Fruit fly (Drosophila melanogaster): ENCODE data around the gene CG12502.

Gene CG12502

DNA sequence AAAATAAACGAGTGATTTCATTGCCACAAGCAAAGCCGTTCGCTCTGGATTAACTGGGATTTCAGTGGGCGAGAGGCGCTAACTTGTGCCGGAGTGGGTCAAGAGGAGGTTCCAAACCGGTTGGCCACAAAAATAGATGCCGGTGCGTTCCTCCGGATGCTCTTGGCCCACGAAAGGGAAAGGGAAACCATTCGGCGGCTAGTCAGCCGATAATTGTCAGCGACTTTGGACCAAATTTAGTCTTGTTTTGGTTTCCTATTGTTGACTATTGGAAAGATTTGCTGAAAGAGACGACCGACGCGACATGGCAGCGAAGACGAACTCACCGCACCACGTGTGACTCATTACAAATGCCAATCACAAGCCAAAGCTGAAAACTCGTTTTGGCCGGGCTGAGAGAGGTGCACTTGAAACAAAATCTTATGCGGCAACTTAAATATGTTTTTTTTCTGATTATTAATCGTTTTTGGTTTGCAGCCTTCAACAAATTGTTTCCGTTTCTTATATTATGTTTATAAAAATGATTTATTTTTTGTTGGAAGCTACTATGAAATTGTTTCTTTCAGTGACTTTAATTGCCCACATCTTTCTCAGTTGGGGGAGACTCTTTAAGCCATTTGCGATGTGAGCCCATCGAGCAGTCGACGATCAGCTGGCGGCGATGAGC, 30.3 kb downstream of the CG12502 start, which contains the start of gene CG34056 (continued):
- TF ChIP-seq CG9727 (GFP tag; optimal IDR thresholded peaks at IDR 0.05) (peak; percentile 91), CG9876 (GFP tag; optimal IDR thresholded peaks at IDR 0.05) (no peak), Camta (GFP tag; optimal IDR thresholded peaks at IDR 0.05) (peak; percentile 91), lov (optimal IDR thresholded peaks at IDR 0.05) (no peak), lov (GFP tag; IDR thresholded peaks at IDR 0.05) (peak; percentile 93), CG11093 (GFP tag; IDR thresholded peaks at IDR 0.05) (peak; percentile 83), CG16863 (GFP tag; optimal IDR thresholded peaks at IDR 0.05) (peak; percentile 73), pho (GFP tag; optimal IDR thresholded peaks at IDR 0.05) (peak; percentile 58), Dip2 (GFP tag; IDR thresholded peaks at IDR 0.05) (peak; percentile 45; the same call in 1 of the 2 replicates), corto (GFP tag; optimal IDR thresholded peaks at IDR 0.05) (peak; percentile 96), CG31365 (tag; optimal IDR thresholded peaks at IDR 0.05) (peak; percentile 73), CG7963 (GFP tag; IDR thresholded peaks at IDR 0.05; ENCODE audit: partially characterized antibody) (no peak), unpg (GFP tag; optimal IDR thresholded peaks at IDR 0.05) (peak; percentile 95), CG30403 (GFP tag; optimal IDR thresholded peaks at IDR 0.05) (peak; percentile 93), Spps (tag; optimal IDR thresholded peaks at IDR 0.05) (peak; percentile 89), ash1 (GFP tag; optimal IDR thresholded peaks at IDR 0.05) (peak; percentile 16), CG2678 (tag; optimal IDR thresholded peaks at IDR 0.05) (peak; percentile 97), org-1 (GFP tag; optimal IDR thresholded peaks at IDR 0.05) (peak; percentile 63), Mrtf (GFP tag; IDR thresholded peaks at IDR 0.05) (peak; percentile 93), D19A (tag; optimal IDR thresholded peaks at IDR 0.05) (peak; percentile 89), Sox100B (GFP tag; optimal IDR thresholded peaks at IDR 0.05) (peak; percentile 94), Asciz (GFP tag; optimal IDR thresholded peaks at IDR 0.05) (peak; percentile 94), odd (GFP tag; optimal IDR thresholded peaks at IDR 0.05) (peak; percentile 76), CG11247 (GFP tag; IDR thresholded peaks at IDR 0.05) (peak; percentile 96), CG1529 (GFP tag; optimal IDR thresholded peaks at IDR 0.05) (peak; percentile 78), Side (GFP tag; optimal IDR thresholded peaks at IDR 0.05) (peak; percentile 71), CG43689 (GFP tag; IDR thresholded peaks at IDR 0.05) (peak; percentile 82), CG9932 (GFP tag; IDR thresholded peaks at IDR 0.05) (peak; percentile 92), CG15073 (GFP tag; optimal IDR thresholded peaks at IDR 0.05) (no peak), CG18599 (GFP tag; optimal IDR thresholded peaks at IDR 0.05) (peak; percentile 94), fd64A (GFP tag; optimal IDR thresholded peaks at IDR 0.05) (peak; percentile 80), klu (GFP tag; IDR thresholded peaks at IDR 0.05) (peak; percentile 91), HHEX (GFP tag; optimal IDR thresholded peaks at IDR 0.05) (peak; percentile 93), CG12155 (GFP tag; optimal IDR thresholded peaks at IDR 0.05) (peak; percentile 75), lab (GFP tag; optimal IDR thresholded peaks at IDR 0.05) (peak; percentile 96), grn (GFP tag; optimal IDR thresholded peaks at IDR 0.05) (no peak), CG1024 (GFP tag; IDR thresholded peaks at IDR 0.05) (peak; percentile 92), ham (GFP tag; IDR thresholded peaks at IDR 0.05) (peak; percentile 79; the same call in 1 of the 2 replicates), CG6272 (GFP tag; IDR thresholded peaks at IDR 0.05) (peak; percentile 90), CG17802 (tag; optimal IDR thresholded peaks at IDR 0.05) (peak; percentile 66), CG4730 (GFP tag; IDR thresholded peaks at IDR 0.05) (peak; percentile 95), sna (GFP tag; IDR thresholded peaks at IDR 0.05; ENCODE audit: partially characterized antibody) (no peak), sens (GFP tag) (peak; percentile 99), lola (GFP tag; optimal IDR thresholded peaks at IDR 0.05) (peak in 1 of 3 experiments; percentile 63), ems (GFP tag; optimal IDR thresholded peaks at IDR 0.05) (peak; percentile 85), Six4 (GFP tag; optimal IDR thresholded peaks at IDR 0.05) (peak; percentile 91), oc (tag; optimal IDR thresholded peaks at IDR 0.05) (peak; percentile 91), tgo (GFP tag; IDR thresholded peaks at IDR 0.05) (peak; percentile 96), Abd-B (GFP tag; optimal IDR thresholded peaks at IDR 0.05) (peak; percentile 78), GATAe (GFP tag; conservative IDR thresholded peaks at IDR 0.05) (peak; percentile 83)
